Fruit fly (Drosophila melanogaster) whole organism, adult: ENCODE data around the gene CG9705.
A peak's percentile ranks its signal among the peaks of the same experiment; 100 is the strongest.

Experiments used
- CG11617 ChIP-seq: fragments of 200-800 bp; sonication (Bioruptor generic); optimal IDR thresholded peaks from 2 replicates; lab custom pipeline; 2017; ENCODE audit warnings: mild to moderate bottlenecking, missing biosample characterization, missing genetic modification reagents, missing genetic modification characterization
- CG12768 ChIP-seq: fragments of 200-800 bp; sonication (Bioruptor generic); optimal IDR thresholded peaks from 2 replicates; lab custom pipeline; 2017; ENCODE audit warnings: missing biosample characterization, missing genetic modification characterization, mild to moderate bottlenecking, moderate library complexity, missing genetic modification reagents
- CG14711 ChIP-seq: fragments of 200-800 bp; sonication (Bioruptor generic); optimal IDR thresholded peaks from 2 replicates; lab custom pipeline; 2018; ENCODE audit warnings: missing biosample characterization, mild to moderate bottlenecking, missing genetic modification characterization, moderate library complexity
- CG1620 ChIP-seq: fragments of 200-800 bp; sonication (Bioruptor generic); optimal IDR thresholded peaks from 2 replicates; lab custom pipeline; 2016; ENCODE audit warnings: missing biosample characterization, missing genetic modification characterization
- CG33017 ChIP-seq: fragments of 200-800 bp; sonication (Bioruptor generic); optimal IDR thresholded peaks from 2 replicates; lab custom pipeline; 2018; ENCODE audit warnings: missing biosample characterization, mild to moderate bottlenecking, missing genetic modification characterization, moderate library complexity
- CG5204 ChIP-seq: fragments of 200-800 bp; sonication (Bioruptor generic); optimal IDR thresholded peaks from 2 replicates; lab custom pipeline; 2016; ENCODE audit warnings: missing biosample characterization, missing genetic modification characterization
- CG7045 ChIP-seq: fragments of 200-800 bp; sonication (Bioruptor generic); optimal IDR thresholded peaks from 2 replicates; lab custom pipeline; 2017; ENCODE audit warnings: missing biosample characterization, mild to moderate bottlenecking, missing genetic modification characterization
- CG7101 ChIP-seq: fragments of 200-800 bp; sonication (Bioruptor generic); optimal IDR thresholded peaks from 2 replicates; lab custom pipeline; 2018; ENCODE audit warnings: missing biosample characterization, mild to moderate bottlenecking, missing genetic modification characterization, moderate library complexity
- Clk ChIP-seq: fragments of 200-800 bp; sonication (Bioruptor generic); optimal IDR thresholded peaks from 2 replicates; lab custom pipeline; 2017; ENCODE audit warnings: missing biosample characterization, missing genetic modification characterization
- Crg-1 ChIP-seq: fragments of 200-800 bp; sonication (Bioruptor generic); optimal IDR thresholded peaks from 2 replicates; lab custom pipeline; 2016; ENCODE audit warnings: missing biosample characterization, missing genetic modification characterization
- Hr96 ChIP-seq: fragments of 200-800 bp; sonication (Bioruptor generic); optimal IDR thresholded peaks from 2 replicates; lab custom pipeline; 2016; ENCODE audit warnings: missing biosample characterization, missing genetic modification characterization
- Mnt ChIP-seq: fragments of 200-800 bp; sonication (Bioruptor generic); optimal IDR thresholded peaks from 2 replicates; lab custom pipeline; 2016; ENCODE audit warnings: missing biosample characterization, mild to moderate bottlenecking, missing genetic modification characterization
- bab1 ChIP-seq: fragments of 200-800 bp; sonication (Bioruptor generic); optimal IDR thresholded peaks from 3 replicates; lab custom pipeline; 2019; ENCODE audit warnings: missing biosample characterization, mild to moderate bottlenecking, missing genetic modification characterization, moderate library complexity
- cic ChIP-seq: fragments of 200-800 bp; sonication (Bioruptor generic); optimal IDR thresholded peaks from 2 replicates; lab custom pipeline; 2017; ENCODE audit warnings: missing biosample characterization, mild to moderate bottlenecking, missing genetic modification characterization, moderate library complexity
- cnc ChIP-seq, 2 experiments: fragments of >200 bp; optimal IDR thresholded peaks; 2 replicates each; lab custom pipeline; 2017
- kay ChIP-seq: fragments of 200-800 bp; sonication (Bioruptor generic); peaks from one replicate; lab custom pipeline; 2016; ENCODE audit warnings: missing biosample characterization, missing genetic modification characterization, borderline replicate concordance
- ovo ChIP-seq: fragments of 200-800 bp; sonication (Bioruptor generic); optimal IDR thresholded peaks from 2 replicates; lab custom pipeline; 2016; ENCODE audit warnings: missing biosample characterization, missing genetic modification characterization
- pad ChIP-seq: fragments of 200-800 bp; sonication (Bioruptor generic); optimal IDR thresholded peaks from 3 replicates; lab custom pipeline; 2017; ENCODE audit warnings: missing biosample characterization, missing genetic modification characterization, mild to moderate bottlenecking, moderate library complexity, missing genetic modification reagents
- tj ChIP-seq: fragments of 200-800 bp; sonication (Bioruptor generic); optimal IDR thresholded peaks from 3 replicates; lab custom pipeline; 2017; ENCODE audit warnings: missing biosample characterization, mild to moderate bottlenecking, missing genetic modification characterization, moderate library complexity
- toe ChIP-seq: fragments of 200-800 bp; sonication (Bioruptor generic); optimal IDR thresholded peaks from 2 replicates; lab custom pipeline; 2016; ENCODE audit warnings: missing biosample characterization, missing genetic modification characterization

CG9705 gene

dm6 chr3L:16748343-16748742 is 31.6 kb upstream of the CG9705 start:
- TF ChIP-seq Hr96 (no peak), Crg-1 (GFP tag; lab: Kevin White, UChicago) (no peak), CG12768 (GFP tag; lab: Kevin White, UChicago) (no peak), kay (GFP tag; lab: Kevin White, UChicago) (no peak), Mnt (no peak), tj (GFP tag; lab: Kevin White, UChicago) (no peak), bab1 (GFP tag; lab: Kevin White, UChicago) (no peak), CG7101 (tag; lab: Kevin White, UChicago) (no peak), toe (GFP tag; lab: Kevin White, UChicago) (no peak), CG14711 (tag; lab: Kevin White, UChicago) (no peak), CG7045 (GFP tag; lab: Kevin White, UChicago) (no peak), cic (GFP tag; lab: Kevin White, UChicago) (no peak)

DNA sequence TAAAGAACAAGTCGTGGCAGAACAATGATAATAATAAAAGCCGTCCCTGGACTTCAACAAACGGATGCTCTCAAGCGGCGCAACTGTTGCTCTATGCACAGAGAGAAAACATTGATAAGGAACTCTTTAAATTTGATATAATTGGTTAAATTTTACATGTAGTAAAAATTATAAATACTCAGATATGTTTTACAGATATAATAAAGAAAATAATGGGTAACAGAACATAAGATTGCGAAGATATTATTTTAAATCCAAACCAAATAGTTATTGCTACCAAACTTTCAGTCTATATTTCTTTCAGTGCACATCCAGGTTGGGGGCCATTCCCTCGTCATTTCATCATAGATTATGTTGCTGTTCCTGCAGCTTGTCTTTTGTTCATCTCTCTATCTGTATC is 30.2 kb upstream of the CG9705 start:
- TF ChIP-seq CG5204 (GFP tag; lab: Kevin White, UChicago): no peak
- TF ChIP-seq Crg-1 (GFP tag; lab: Kevin White, UChicago): no peak
- TF ChIP-seq CG33017 (tag; lab: Kevin White, UChicago): no peak
- no peak for TF ChIP-seq Mnt
- TF ChIP-seq cic (GFP tag; lab: Kevin White, UChicago): no peak
- TF ChIP-seq CG14711 (tag; lab: Kevin White, UChicago): no peak
- no peak for TF ChIP-seq Clk
- TF ChIP-seq bab1 (GFP tag; lab: Kevin White, UChicago): no peak

DNA sequence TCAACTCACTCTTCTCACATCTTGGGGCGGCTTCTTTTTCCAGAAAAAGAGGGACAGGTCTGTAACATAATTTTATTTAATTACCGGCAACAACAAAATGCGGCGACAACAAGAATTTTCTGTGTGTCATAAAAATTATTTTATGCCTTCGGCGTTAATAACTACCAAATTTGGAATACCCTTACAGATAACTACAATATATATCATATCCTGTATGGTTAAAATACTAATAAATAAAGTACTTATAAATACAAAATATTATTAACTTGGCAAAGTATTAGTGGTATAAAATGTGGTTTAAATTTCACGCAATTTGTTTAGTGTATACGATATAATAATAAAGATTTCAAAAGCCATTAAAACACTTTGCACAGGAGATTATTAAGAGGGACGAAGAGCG is 29.1 kb upstream of the CG9705 start:
- TF ChIP-seq tj (GFP tag; lab: Kevin White, UChicago) (peak; percentile 53), cnc (optimal IDR thresholded peaks at IDR 0.05; lab: Kevin White, UChicago) (no peak)

dm6 chr3L:16751487-16752054 is 28.3 kb upstream of the CG9705 start:
- TF ChIP-seq bab1 (GFP tag; lab: Kevin White, UChicago): no peak
- no peak for TF ChIP-seq CG7101 (tag; lab: Kevin White, UChicago)
- TF ChIP-seq pad (GFP tag; lab: Kevin White, UChicago): no peak
- no peak for TF ChIP-seq Crg-1 (GFP tag; lab: Kevin White, UChicago)

- TF ChIP-seq Crg-1 (GFP tag; lab: Kevin White, UChicago): no peak
- no peak for TF ChIP-seq CG7101 (tag; lab: Kevin White, UChicago)
- TF ChIP-seq tj (GFP tag; lab: Kevin White, UChicago): no peak
- no peak for TF ChIP-seq CG7045 (GFP tag; lab: Kevin White, UChicago)
- TF ChIP-seq CG5204 (GFP tag; lab: Kevin White, UChicago): no peak
- TF ChIP-seq Mnt: no peak
- TF ChIP-seq Clk: no peak
- TF ChIP-seq ovo: no peak
- no peak for TF ChIP-seq CG11617
- TF ChIP-seq toe (GFP tag; lab: Kevin White, UChicago): no peak
- TF ChIP-seq CG1620 (GFP tag; lab: Kevin White, UChicago): no peak
- no peak for TF ChIP-seq kay (GFP tag; lab: Kevin White, UChicago)
- no peak for TF ChIP-seq Hr96
- no peak for TF ChIP-seq CG33017 (tag; lab: Kevin White, UChicago)
Measured at dm6 chr3L:16752402-16753096, 27.4 kb upstream of the CG9705 start.

DNA sequence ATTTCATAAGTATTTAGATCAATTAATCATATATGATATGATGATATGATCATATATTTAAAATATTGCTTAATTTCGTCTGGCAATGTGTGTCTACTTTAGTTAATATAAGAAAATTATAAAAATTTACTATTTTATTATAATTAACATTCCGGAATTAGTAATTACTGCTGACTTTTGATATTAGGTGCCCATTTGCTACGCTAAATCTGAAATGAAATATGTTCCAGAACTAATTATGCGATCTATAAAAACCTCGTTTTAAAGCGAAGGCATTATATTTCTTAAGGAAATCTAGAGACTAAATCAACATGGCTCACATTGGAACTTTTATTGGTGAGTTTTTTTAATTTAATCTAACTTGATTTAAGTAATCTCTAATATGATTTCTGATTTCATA is 24.7 kb upstream of the CG9705 start, which contains the start of gene CG42852:
CG42852 (plus strand) TSS at position 301 of the 400 bp plus-strand sequence.
- no peak for TF ChIP-seq CG14711 (tag; lab: Kevin White, UChicago)
- no peak for TF ChIP-seq pad (GFP tag; lab: Kevin White, UChicago)
- no peak for TF ChIP-seq CG7045 (GFP tag; lab: Kevin White, UChicago)
- TF ChIP-seq cic (GFP tag; lab: Kevin White, UChicago): no peak
- no peak for TF ChIP-seq CG7101 (tag; lab: Kevin White, UChicago)

DNA sequence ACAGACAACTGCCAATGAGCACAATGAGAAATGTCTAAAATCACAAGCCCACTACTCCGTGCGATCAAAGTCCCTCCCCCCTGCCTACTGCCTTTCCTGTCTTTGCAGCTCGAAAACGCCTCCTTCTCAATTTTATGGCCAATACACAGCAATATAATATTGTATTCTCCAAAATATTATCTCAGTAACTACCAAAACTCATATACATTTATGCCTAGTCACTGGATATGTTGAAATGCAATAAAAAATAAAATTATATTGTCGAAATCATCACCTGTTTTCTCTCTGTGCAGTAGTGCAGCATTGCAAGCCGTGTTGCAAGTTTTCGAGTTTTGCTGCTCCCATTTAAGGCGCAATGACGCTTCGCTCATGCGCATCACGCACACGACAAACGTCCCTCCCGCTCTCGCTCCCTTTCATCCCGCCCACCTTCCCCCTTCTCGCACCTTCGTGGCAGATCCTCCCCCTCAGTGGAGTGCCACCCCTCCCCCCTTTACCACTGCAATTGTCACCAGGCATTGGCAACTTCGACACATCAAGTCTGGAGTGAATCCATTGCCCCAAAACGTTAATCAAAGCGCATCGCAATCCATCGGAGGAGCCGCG is 21.3 kb upstream of the CG9705 start:
- TF ChIP-seq CG5204 (GFP tag; lab: Kevin White, UChicago): no peak
